Fruit fly (Drosophila melanogaster) whole organism, pupa: ENCODE measurements around the gene CG13067.

Source experiments
- CG10348 ChIP-seq: fragments of 200-800 bp; sonication (Bioruptor generic); IDR thresholded peaks from 2 replicates; pipeline ENCODE4 v1.3.6; 2022; ENCODE audit warnings: missing biosample characterization, missing genetic modification characterization
- CG12605 ChIP-seq: fragments of 200-800 bp; sonication (Bioruptor generic); IDR thresholded peaks from 2 replicates; pipeline ENCODE4 v1.3.6; 2022; ENCODE audit warnings: missing biosample characterization, missing genetic modification characterization
- CG13204 ChIP-seq: fragments of 200-800 bp; sonication (Bioruptor generic); optimal IDR thresholded peaks from 2 replicates; lab custom pipeline; 2018; ENCODE audit warnings: missing biosample characterization, mild to moderate bottlenecking, missing genetic modification characterization, moderate library complexity
- CG14655 ChIP-seq: fragments of 200-800 bp; sonication (Bioruptor generic); optimal IDR thresholded peaks from 3 replicates; lab custom pipeline; 2017; ENCODE audit warnings: mild to moderate bottlenecking, missing biosample characterization, missing genetic modification reagents, missing genetic modification characterization
- CG15710 ChIP-seq: fragments of 200-800 bp; sonication (Bioruptor generic); optimal IDR thresholded peaks from 2 replicates; lab custom pipeline; 2018; ENCODE audit warnings: missing biosample characterization, mild to moderate bottlenecking, missing genetic modification characterization, moderate library complexity
- CG17806 ChIP-seq: fragments of 200-800 bp; sonication (Bioruptor generic); optimal IDR thresholded peaks from 2 replicates; lab custom pipeline; 2018; ENCODE audit warnings: missing biosample characterization, mild to moderate bottlenecking, missing genetic modification characterization, moderate library complexity
- CG32121 ChIP-seq: fragments of 200-800 bp; sonication (Bioruptor generic); IDR thresholded peaks from 2 replicates; pipeline ENCODE4 v1.3.6; 2022; ENCODE audit warnings: missing biosample characterization, missing genetic modification characterization
- CG34367 ChIP-seq: fragments of 200-800 bp; sonication (Bioruptor generic); optimal IDR thresholded peaks from 2 replicates; lab custom pipeline; 2018; ENCODE audit warnings: missing biosample characterization, mild to moderate bottlenecking, missing genetic modification characterization
- CG4496 ChIP-seq: fragments of 200-800 bp; sonication (Bioruptor generic); IDR thresholded peaks from 3 replicates; pipeline ENCODE4 v1.3.6; 2022; ENCODE audit warnings: missing biosample characterization, missing genetic modification characterization
- CG8159 ChIP-seq: fragments of 200-800 bp; sonication (Bioruptor generic); optimal IDR thresholded peaks from 3 replicates; lab custom pipeline; 2018; ENCODE audit warnings: missing biosample characterization, mild to moderate bottlenecking, missing genetic modification characterization, moderate library complexity
- CG8301 ChIP-seq: fragments of 200-800 bp; sonication (Bioruptor generic); optimal IDR thresholded peaks from 2 replicates; lab custom pipeline; 2018; ENCODE audit warnings: missing biosample characterization, mild to moderate bottlenecking, missing genetic modification characterization
- CG9948 ChIP-seq: fragments of 200-800 bp; sonication (Bioruptor generic); optimal IDR thresholded peaks from 2 replicates; lab custom pipeline; 2018; ENCODE audit warnings: missing biosample characterization, mild to moderate bottlenecking, missing genetic modification characterization, moderate library complexity
- D1 ChIP-seq: fragments of 200-800 bp; sonication (Bioruptor generic); optimal IDR thresholded peaks from 2 replicates; lab custom pipeline; 2018; ENCODE audit warnings: missing biosample characterization, mild to moderate bottlenecking, missing genetic modification characterization, moderate library complexity
- EcR ChIP-seq: fragments of 200-800 bp; sonication (Bioruptor generic); optimal IDR thresholded peaks from 3 replicates; lab custom pipeline; 2019; ENCODE audit warnings: missing biosample characterization, missing genetic modification characterization, mild to moderate bottlenecking, moderate library complexity, missing genetic modification reagents
- Ets98B ChIP-seq: fragments of 200-800 bp; sonication (Bioruptor generic); IDR thresholded peaks from 2 replicates; pipeline ENCODE4 v1.3.6; 2022; ENCODE audit warnings: missing biosample characterization, missing genetic modification characterization
- Pif1A ChIP-seq: fragments of 200-800 bp; sonication (Bioruptor generic); optimal IDR thresholded peaks from 3 replicates; lab custom pipeline; 2016; ENCODE audit warnings: missing biosample characterization, missing genetic modification characterization
- Pif1B ChIP-seq: fragments of 200-800 bp; sonication (Bioruptor generic); optimal IDR thresholded peaks from 3 replicates; lab custom pipeline; 2016; ENCODE audit warnings: missing biosample characterization, missing genetic modification characterization
- Snoo ChIP-seq: fragments of 200-800 bp; sonication (Bioruptor generic); optimal IDR thresholded peaks from 3 replicates; lab custom pipeline; 2017; ENCODE audit warnings: missing biosample characterization, mild to moderate bottlenecking, missing genetic modification characterization, inconsistent platforms
- fd96Ca ChIP-seq: fragments of 200-800 bp; sonication (Bioruptor generic); IDR thresholded peaks from 3 replicates; pipeline ENCODE4 v1.3.6; 2022; ENCODE audit warnings: missing biosample characterization, missing genetic modification characterization
- gl ChIP-seq: fragments of 200-800 bp; sonication (Bioruptor generic); optimal IDR thresholded peaks from 2 replicates; lab custom pipeline; 2018; ENCODE audit warnings: missing biosample characterization, mild to moderate bottlenecking, missing genetic modification characterization
- rn ChIP-seq: fragments of 200-800 bp; sonication (Bioruptor generic); IDR thresholded peaks from 2 replicates; pipeline ENCODE4 v1.3.6; 2022; ENCODE audit warnings: missing biosample characterization, missing genetic modification characterization

The CG13067 gene

DNA sequence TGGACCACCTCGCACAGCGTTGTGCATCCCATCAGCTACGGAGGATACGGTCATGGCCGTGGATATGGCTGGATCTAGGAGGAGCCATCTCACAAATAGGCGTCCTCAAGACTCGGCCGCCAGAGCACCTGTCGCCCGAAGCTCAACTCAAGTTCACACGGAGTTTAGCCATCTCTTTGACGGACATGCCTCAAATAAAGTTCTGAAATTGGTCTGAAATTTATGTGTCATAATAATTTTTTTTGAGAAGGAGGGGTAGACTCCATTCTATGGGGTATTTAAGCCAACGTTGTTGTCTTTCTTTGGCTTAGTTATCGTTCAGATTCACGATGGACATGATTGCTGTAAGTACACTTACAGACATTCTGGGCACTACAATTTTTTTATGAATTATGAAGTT, 8.0 kb upstream of the CG13067 start, which contains the start of gene CG13070:
Gene CG13070, plus strand, starts transcription at position 301 of the 400 bp plus-strand sequence.
- TF ChIP-seq CG12605 (GFP tag; lab: Robert Waterston, UW) (no peak), CG17806 (tag; lab: Kevin White, UChicago) (no peak), D1 (no peak), rn (GFP tag; lab: Robert Waterston, UW) (no peak), Pif1A (GFP tag; lab: Kevin White, UChicago) (no peak)
- TF ChIP-seq, all 21 proteins: peak for 0

DNA sequence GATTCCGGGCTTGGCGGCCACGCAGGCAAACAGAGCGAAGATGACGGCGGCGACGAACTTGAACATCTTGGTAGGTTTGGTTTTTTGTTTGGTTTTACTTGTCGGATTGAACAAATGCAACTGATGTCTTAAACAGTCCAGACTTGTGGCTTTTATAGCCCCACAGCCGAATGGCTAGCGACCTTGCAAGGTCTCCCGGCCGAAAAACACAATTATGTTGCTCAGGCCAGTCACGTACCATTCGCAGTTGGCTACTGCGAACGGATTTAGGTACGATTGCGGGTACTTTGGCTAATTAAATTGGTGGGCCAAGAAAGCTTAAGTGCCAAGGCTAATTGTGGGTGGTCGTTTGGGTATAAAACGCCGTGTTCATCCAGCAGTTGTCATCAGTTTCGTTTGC, 6.1 kb upstream of the CG13067 start, which contains the start of the genes CG13051 and CG13069:
Gene CG13051, minus strand, starts transcription at position 101 of the 400 bp plus-strand sequence.
Gene CG13069, plus strand, starts transcription at position 386 of the 400 bp plus-strand sequence.
- TF ChIP-seq CG32121 (no peak), CG14655 (no peak), fd96Ca (GFP tag; lab: Robert Waterston, UW) (no peak)

DNA sequence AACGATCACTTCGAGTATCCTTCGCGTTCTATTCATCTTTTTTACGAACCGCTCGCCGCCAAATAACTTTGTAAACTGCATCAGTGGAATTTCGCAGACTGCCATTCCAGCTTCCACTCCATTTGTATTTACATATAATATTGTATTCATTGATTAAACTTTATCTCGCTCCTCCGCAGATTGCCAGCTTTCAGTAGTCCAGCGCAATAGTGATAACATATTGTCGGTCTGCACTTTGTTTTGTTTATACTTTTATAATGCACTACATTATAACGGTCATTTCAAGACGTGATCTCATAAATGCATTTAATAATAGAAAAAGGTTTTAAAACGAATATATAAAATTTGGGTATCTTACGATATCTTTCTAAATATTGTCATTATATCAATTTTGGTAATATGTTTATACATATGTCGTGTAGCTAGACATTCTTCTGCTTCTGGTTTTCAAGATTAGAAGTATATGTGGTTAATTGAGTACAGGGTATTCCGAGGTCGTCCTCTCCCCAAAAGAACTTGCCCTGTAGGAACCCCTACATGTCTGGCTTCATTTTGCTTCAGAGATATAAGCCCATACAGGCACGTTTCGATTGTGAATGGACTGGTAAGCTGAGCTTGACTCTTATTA, 2.9 kb upstream of the CG13067 start, which contains the start of gene CG4950:
Gene CG4950, minus strand, starts transcription at position 51 of the 628 bp plus-strand sequence.
- TF ChIP-seq Pif1B (peak; percentile 10), fd96Ca (GFP tag; lab: Robert Waterston, UW) (no peak), CG8159 (peak; percentile 75), CG10348 (GFP tag; lab: Robert Waterston, UW) (no peak), CG8301 (tag; lab: Kevin White, UChicago) (peak; percentile 45), CG34367 (peak; percentile 45), CG12605 (GFP tag; lab: Robert Waterston, UW) (no peak), EcR (GFP tag; lab: Kevin White, UChicago) (no peak), D1 (no peak), CG15710 (tag; lab: Kevin White, UChicago) (peak; percentile 73), CG4496 (GFP tag; lab: Robert Waterston, UW) (no peak; the same call in 2 of the 3 replicates), rn (GFP tag; lab: Robert Waterston, UW) (no peak), CG14655 (peak; percentile 65), Snoo (no peak), CG9948 (tag; lab: Kevin White, UChicago) (peak; percentile 53), CG32121 (no peak), gl (tag; lab: Kevin White, UChicago) (peak; percentile 12), Pif1A (GFP tag; lab: Kevin White, UChicago) (peak; percentile 22), CG17806 (tag; lab: Kevin White, UChicago) (peak; percentile 57), CG13204 (GFP tag; lab: Kevin White, UChicago) (no peak), Ets98B (no peak)

DNA sequence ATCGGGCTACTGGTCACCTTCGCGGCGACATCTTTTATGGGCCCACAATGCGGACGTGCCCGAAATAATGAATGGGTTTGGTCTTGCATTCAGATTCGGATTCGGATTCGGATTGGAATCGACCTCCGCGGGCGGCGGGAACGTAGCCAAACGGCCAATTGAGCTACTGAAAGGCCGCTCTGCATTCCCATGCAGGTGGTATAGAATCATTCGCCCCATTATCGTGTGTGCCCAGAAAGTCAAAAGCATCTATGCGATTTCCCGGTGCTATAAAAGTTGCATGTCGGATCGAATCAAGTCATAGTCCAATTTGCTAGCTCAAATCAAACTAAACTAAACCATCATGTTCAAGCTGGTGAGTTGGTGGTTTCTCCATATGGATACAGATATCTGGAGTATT, 2.0 kb upstream of the CG13067 start, which contains the start of gene CG13068:
Gene CG13068, plus strand, starts transcription at position 301 of the 400 bp plus-strand sequence.
- TF ChIP-seq CG8301 (tag; lab: Kevin White, UChicago): no peak

DNA sequence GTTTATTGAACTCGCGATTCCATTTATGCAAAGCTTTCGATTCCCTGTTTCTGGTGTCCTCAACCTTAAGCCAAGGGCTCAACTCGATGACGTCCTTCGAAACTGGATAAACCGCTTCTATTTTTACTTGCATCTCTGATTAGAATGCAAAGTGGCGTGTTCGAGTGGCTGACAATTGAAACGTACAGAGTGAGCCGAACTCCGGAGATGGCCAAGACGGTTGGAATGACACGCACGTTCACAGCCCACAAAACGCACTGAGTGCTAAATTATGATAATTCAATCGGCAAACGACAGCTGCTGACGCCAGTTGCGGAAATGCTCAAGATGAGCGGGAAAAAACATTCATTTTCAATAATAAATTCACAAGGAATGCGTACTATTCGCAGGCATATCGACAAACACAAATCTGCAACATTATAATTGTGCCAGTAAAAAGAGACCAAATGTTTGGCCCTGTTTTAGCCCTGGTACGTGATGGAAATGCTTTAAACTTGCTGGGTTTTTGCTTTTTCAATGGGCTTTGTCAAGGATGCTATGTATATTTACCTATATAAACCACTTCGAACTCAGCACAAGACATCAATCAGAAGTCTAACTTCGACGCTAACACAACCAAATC, 1.4 kb downstream of the CG13067 start, which contains the start of gene CG13066:
Gene CG13066, plus strand, starts transcription at position 572 of the 622 bp plus-strand sequence.
- TF ChIP-seq CG13204 (GFP tag; lab: Kevin White, UChicago) (no peak), CG15710 (tag; lab: Kevin White, UChicago) (no peak), EcR (GFP tag; lab: Kevin White, UChicago) (peak; percentile 13)

DNA sequence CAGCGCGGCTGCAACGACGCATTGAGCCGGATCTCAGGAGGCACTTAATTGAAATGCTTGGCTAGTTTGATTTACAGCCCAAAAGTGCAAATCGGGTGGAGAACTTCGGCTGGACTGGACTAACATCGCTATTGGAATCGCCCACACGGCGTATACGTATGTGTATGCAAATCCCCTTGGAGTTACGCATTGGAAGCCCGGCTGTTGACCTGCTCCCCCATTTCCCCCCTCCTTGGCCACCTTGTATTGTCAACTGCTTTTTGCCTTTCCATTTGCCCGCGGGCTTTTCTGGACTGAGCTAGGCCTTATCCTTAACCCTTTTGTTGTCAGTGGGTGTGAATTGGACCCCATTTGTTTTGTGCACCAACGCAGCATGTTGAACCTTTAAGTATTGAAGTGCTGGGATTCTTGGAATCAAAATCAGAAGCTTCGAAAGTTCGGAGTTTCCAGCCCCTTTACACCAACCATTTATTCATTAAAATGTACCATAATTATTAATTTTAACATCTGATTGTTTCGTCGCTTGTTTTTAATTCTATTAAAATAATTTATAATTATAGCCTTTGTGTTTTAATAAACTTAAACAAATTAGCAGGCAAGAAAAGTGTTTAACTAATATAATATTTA, 4.4 kb downstream of the CG13067 start:
- peak; percentile 41 for TF ChIP-seq CG14655
- TF ChIP-seq D1: no peak
- no peak for TF ChIP-seq fd96Ca (GFP tag; lab: Robert Waterston, UW)
- peak; percentile 20 for TF ChIP-seq CG34367
- peak; percentile 41 for TF ChIP-seq CG15710 (tag; lab: Kevin White, UChicago)
- peak; percentile 49 for TF ChIP-seq CG9948 (tag; lab: Kevin White, UChicago)
- peak; percentile 75 for TF ChIP-seq EcR (GFP tag; lab: Kevin White, UChicago)
- peak; percentile 39 for TF ChIP-seq CG17806 (tag; lab: Kevin White, UChicago)
- peak; percentile 63 for TF ChIP-seq CG8159
- TF ChIP-seq, all 21 proteins: peak for 7

DNA sequence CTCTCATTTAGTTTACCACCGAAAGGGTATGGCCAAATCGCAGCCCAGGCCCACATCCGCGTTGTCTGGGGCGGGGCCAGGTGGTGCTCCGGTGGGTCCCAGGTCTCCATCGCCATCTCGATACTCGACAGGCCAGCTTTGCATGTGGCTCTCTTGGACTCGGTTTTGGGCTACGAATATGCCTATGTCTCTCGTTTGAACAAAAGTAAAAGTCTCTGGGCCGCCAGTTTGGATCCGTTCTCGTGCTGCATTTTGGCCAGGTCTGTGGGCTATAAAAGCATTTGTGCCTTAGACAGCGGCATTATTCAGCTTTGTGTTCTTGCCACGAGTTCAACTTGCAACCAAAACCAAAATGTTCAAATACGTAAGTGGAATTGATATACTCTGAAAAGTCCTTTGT, 6.1 kb downstream of the CG13067 start, which contains the start of gene CG13065:
Gene CG13065, plus strand, starts transcription at position 301 of the 400 bp plus-strand sequence.
- TF ChIP-seq rn (GFP tag; lab: Robert Waterston, UW): no peak
- TF ChIP-seq EcR (GFP tag; lab: Kevin White, UChicago): no peak
- TF ChIP-seq CG8301 (tag; lab: Kevin White, UChicago): no peak
- no peak for TF ChIP-seq CG34367
- TF ChIP-seq CG8159: no peak
- TF ChIP-seq CG10348 (GFP tag; lab: Robert Waterston, UW): no peak
- TF ChIP-seq CG12605 (GFP tag; lab: Robert Waterston, UW): no peak
- no peak for TF ChIP-seq CG13204 (GFP tag; lab: Kevin White, UChicago)
